Worm (Caenorhabditis elegans): Measurements from ENCODE around the gene nep-17.

ce11 chrII:13465381-13465838 lies 42.2 kb upstream of the nep-17 start:
- TF ChIP-seq ceh-82 (tag; optimal IDR thresholded peaks at IDR 0.05): no peak
- no peak for TF ChIP-seq lin-39 (tag; optimal IDR thresholded peaks at IDR 0.05)
- no peak for TF ChIP-seq ceh-16 (tag; optimal IDR thresholded peaks at IDR 0.05)
- TF ChIP-seq fos-1 (tag; optimal IDR thresholded peaks at IDR 0.05): peak; percentile 35
- TF ChIP-seq elt-3 (tag; optimal IDR thresholded peaks at IDR 0.05): no peak
- no peak for TF ChIP-seq zag-1 (tag; optimal IDR thresholded peaks at IDR 0.05)
- TF ChIP-seq lin-13 (GFP tag; optimal IDR thresholded peaks at IDR 0.05): no peak
- TF ChIP-seq lin-11 (tag; optimal IDR thresholded peaks at IDR 0.05): no peak
- TF ChIP-seq nhr-21 (tag; optimal IDR thresholded peaks at IDR 0.05): no peak
- TF ChIP-seq skn-1 (tag; optimal IDR thresholded peaks at IDR 0.05): no peak

Data from whole organism, L2 larva.